Fruit fly (Drosophila melanogaster): Measurements from ENCODE around the gene CG34015.

Gene CG34015

DNA sequence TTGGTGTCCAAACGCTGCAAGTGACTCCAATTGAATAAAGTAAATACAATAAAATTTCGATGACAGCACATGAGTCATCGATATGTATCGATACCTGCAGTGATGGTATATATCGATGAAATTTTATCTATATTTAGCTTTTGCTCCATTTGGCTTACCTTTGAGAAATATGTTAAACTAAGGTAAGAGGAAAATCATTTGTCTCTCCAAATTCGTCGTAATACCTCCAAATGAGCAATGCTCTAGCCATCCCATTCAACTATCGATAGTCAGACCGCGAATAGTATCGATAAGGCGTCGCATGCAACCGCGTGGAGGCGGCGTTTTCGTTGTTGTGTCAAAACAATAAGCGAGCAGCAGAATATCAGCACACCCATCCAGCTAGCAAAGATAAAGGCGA is 6.9 kb downstream of the CG34015 start, which contains the start of the genes Cdc50 and rngo (continued):
- no peak for TF ChIP-seq zfh1 (GFP tag; IDR thresholded peaks at IDR 0.05)
- peak; percentile 99 for TF ChIP-seq vnd (GFP tag; IDR thresholded peaks at IDR 0.05; ENCODE audit: partially characterized antibody)
- TF ChIP-seq ac (GFP tag; optimal IDR thresholded peaks at IDR 0.05): no peak
- TF ChIP-seq CG6683 (GFP tag; optimal IDR thresholded peaks at IDR 0.05): no peak
- TF ChIP-seq HmgD (GFP tag; optimal IDR thresholded peaks at IDR 0.05): peak; percentile 40
- TF ChIP-seq kah (GFP tag; optimal IDR thresholded peaks at IDR 0.05): no peak
- TF ChIP-seq CG8924 (tag; optimal IDR thresholded peaks at IDR 0.05): peak; percentile 13
- peak; percentile 61 for TF ChIP-seq CG17385 (GFP tag; optimal IDR thresholded peaks at IDR 0.05)
- TF ChIP-seq Camta (GFP tag; optimal IDR thresholded peaks at IDR 0.05): peak; percentile 26
- TF ChIP-seq CG7357 (GFP tag; IDR thresholded peaks at IDR 0.05): no peak
- TF ChIP-seq ken (GFP tag; IDR thresholded peaks at IDR 0.05): no peak
- TF ChIP-seq ttk (GFP tag; IDR thresholded peaks at IDR 0.05): no peak
- peak; percentile 64 for TF ChIP-seq CG30020 (tag; optimal IDR thresholded peaks at IDR 0.05)
- TF ChIP-seq CG43689 (GFP tag; IDR thresholded peaks at IDR 0.05): no peak
- TF ChIP-seq jumu (GFP tag; optimal IDR thresholded peaks at IDR 0.05): peak; percentile 39
- TF ChIP-seq YL-1 (GFP tag; optimal IDR thresholded peaks at IDR 0.05): peak; percentile 63
- TF ChIP-seq CG2120 (GFP tag; optimal IDR thresholded peaks at IDR 0.05): peak; percentile 38
- no peak for TF ChIP-seq Hr39 (optimal IDR thresholded peaks at IDR 0.05)
- peak; percentile 5 to 46 for TF ChIP-seq dpn (GFP tag; optimal IDR thresholded peaks at IDR 0.05)
- no peak for TF ChIP-seq Lhr (GFP tag; optimal IDR thresholded peaks at IDR 0.05)
- TF ChIP-seq CG13424 (tag; optimal IDR thresholded peaks at IDR 0.05): peak; percentile 2
- TF ChIP-seq crp (GFP tag; optimal IDR thresholded peaks at IDR 0.05): peak in 1 of 2 experiments; percentile 28
- TF ChIP-seq Xbp1 (GFP tag; optimal IDR thresholded peaks at IDR 0.05): peak; percentile 19
- peak; percentile 4 for TF ChIP-seq exex (tag; optimal IDR thresholded peaks at IDR 0.05)
- peak; percentile 92 for TF ChIP-seq tna (GFP tag; IDR thresholded peaks at IDR 0.05; ENCODE audit: partially characterized antibody)
- TF ChIP-seq sens (GFP tag): peak; percentile 93
- no peak for TF ChIP-seq CG2678 (tag; optimal IDR thresholded peaks at IDR 0.05)
- TF ChIP-seq Dref (GFP tag; IDR thresholded peaks at IDR 0.05): peak; percentile 81
- TF ChIP-seq HmgZ (tag; optimal IDR thresholded peaks at IDR 0.05): peak; percentile 37
- peak; percentile 96 for TF ChIP-seq hbn (GFP tag; IDR thresholded peaks at IDR 0.05; ENCODE audit: partially characterized antibody)
- no peak for TF ChIP-seq CG33557 (GFP tag; optimal IDR thresholded peaks at IDR 0.05)
- peak; percentile 99 for TF ChIP-seq CG16813 (GFP tag; IDR thresholded peaks at IDR 0.05; ENCODE audit: partially characterized antibody)
- peak; percentile 98 for TF ChIP-seq Doc3 (GFP tag; IDR thresholded peaks at IDR 0.05; ENCODE audit: partially characterized antibody)
- TF ChIP-seq pho (GFP tag; optimal IDR thresholded peaks at IDR 0.05): peak; percentile 22
- no peak for TF ChIP-seq CG11398 (GFP tag; optimal IDR thresholded peaks at IDR 0.05)
- peak; percentile 78 for TF ChIP-seq CG12659 (GFP tag; optimal IDR thresholded peaks at IDR 0.05)
- peak; percentile 99 for TF ChIP-seq CG14860 (GFP tag; IDR thresholded peaks at IDR 0.05; ENCODE audit: partially characterized antibody)
- TF ChIP-seq Elba2 (GFP tag; optimal IDR thresholded peaks at IDR 0.05): peak; percentile 43
- peak; percentile 98 for TF ChIP-seq knrl (GFP tag; IDR thresholded peaks at IDR 0.05; ENCODE audit: partially characterized antibody)
- TF ChIP-seq chinmo (GFP tag; IDR thresholded peaks at IDR 0.05; ENCODE audit: partially characterized antibody): peak; percentile 91
- TF ChIP-seq CG13287 (GFP tag; IDR thresholded peaks at IDR 0.05; ENCODE audit: partially characterized antibody): peak; percentile 98
- peak; percentile 45 for TF ChIP-seq Myb (GFP tag; optimal IDR thresholded peaks at IDR 0.05)
- no peak for TF ChIP-seq gt (GFP tag; IDR thresholded peaks at IDR 0.05)
- no peak for TF ChIP-seq HLHmδ (GFP tag; optimal IDR thresholded peaks at IDR 0.05)
- TF ChIP-seq sens-2 (GFP tag; IDR thresholded peaks at IDR 0.05): no peak
- TF ChIP-seq CG14710 (tag; optimal IDR thresholded peaks at IDR 0.05): peak; percentile 92
- TF ChIP-seq ara (GFP tag; IDR thresholded peaks at IDR 0.05): no peak
- TF ChIP-seq CG6791 (GFP tag; IDR thresholded peaks at IDR 0.05; ENCODE audit: partially characterized antibody): peak; percentile 96
- TF ChIP-seq CG1024 (GFP tag; IDR thresholded peaks at IDR 0.05): no peak
- no peak for TF ChIP-seq wek (GFP tag; optimal IDR thresholded peaks at IDR 0.05)
